Worm (Caenorhabditis elegans) whole organism, mixed stage, embryonic: ENCODE results near the gene Y56A3A.22.

Source experiments
- nhr-2 ChIP-seq: fragments of 150-350 bp; optimal IDR thresholded peaks from 2 replicates; lab custom pipeline; 2014; ENCODE audit warnings: missing biosample characterization, missing genetic modification characterization
- nhr-76 ChIP-seq: sonication (generic microtip); optimal IDR thresholded peaks from 2 replicates; lab custom pipeline; 2017; ENCODE audit warnings: missing biosample characterization, missing genetic modification characterization
- tbx-8 ChIP-seq: fragments of 200-800 bp; sonication (Bioruptor generic); optimal IDR thresholded peaks from 2 replicates; lab custom pipeline; 2018; ENCODE audit warnings: mild to moderate bottlenecking, missing genetic modification characterization, moderate library complexity, missing compliant biosample characterization
- unc-62 ChIP-seq: fragments of 150-350 bp; optimal IDR thresholded peaks from 2 replicates; lab custom pipeline; 2014; ENCODE audit warnings: missing biosample characterization, missing genetic modification reagents, missing genetic modification characterization

ce11 chrIII:11914220-11914619, 7.3 kb upstream of the Y56A3A.22 start, which contains the start of gene Y56A3A.16:
- no peak for TF ChIP-seq nhr-76
- no peak for TF ChIP-seq unc-62 (GFP tag; lab: Kevin White, UChicago)
- no peak for TF ChIP-seq tbx-8
- TF ChIP-seq nhr-2 (tag; lab: Kevin White, UChicago): no peak
